Fruit fly (Drosophila melanogaster) whole organism, adult: Measurements from ENCODE around the gene pst.

Experiments
- CG11617 ChIP-seq: fragments of 200-800 bp; sonication (Bioruptor generic); optimal IDR thresholded peaks from 2 replicates; lab custom pipeline; 2017; ENCODE audit warnings: mild to moderate bottlenecking, missing biosample characterization, missing genetic modification reagents, missing genetic modification characterization
- CG12768 ChIP-seq: fragments of 200-800 bp; sonication (Bioruptor generic); optimal IDR thresholded peaks from 2 replicates; lab custom pipeline; 2017; ENCODE audit warnings: missing biosample characterization, missing genetic modification characterization, mild to moderate bottlenecking, moderate library complexity, missing genetic modification reagents
- CG14711 ChIP-seq: fragments of 200-800 bp; sonication (Bioruptor generic); optimal IDR thresholded peaks from 2 replicates; lab custom pipeline; 2018; ENCODE audit warnings: missing biosample characterization, mild to moderate bottlenecking, missing genetic modification characterization, moderate library complexity
- CG1620 ChIP-seq: fragments of 200-800 bp; sonication (Bioruptor generic); optimal IDR thresholded peaks from 2 replicates; lab custom pipeline; 2016; ENCODE audit warnings: missing biosample characterization, missing genetic modification characterization
- CG33017 ChIP-seq: fragments of 200-800 bp; sonication (Bioruptor generic); optimal IDR thresholded peaks from 2 replicates; lab custom pipeline; 2018; ENCODE audit warnings: missing biosample characterization, mild to moderate bottlenecking, missing genetic modification characterization, moderate library complexity
- CG5204 ChIP-seq: fragments of 200-800 bp; sonication (Bioruptor generic); optimal IDR thresholded peaks from 2 replicates; lab custom pipeline; 2016; ENCODE audit warnings: missing biosample characterization, missing genetic modification characterization
- CG7045 ChIP-seq: fragments of 200-800 bp; sonication (Bioruptor generic); optimal IDR thresholded peaks from 2 replicates; lab custom pipeline; 2017; ENCODE audit warnings: missing biosample characterization, mild to moderate bottlenecking, missing genetic modification characterization
- CG7101 ChIP-seq: fragments of 200-800 bp; sonication (Bioruptor generic); optimal IDR thresholded peaks from 2 replicates; lab custom pipeline; 2018; ENCODE audit warnings: missing biosample characterization, mild to moderate bottlenecking, missing genetic modification characterization, moderate library complexity
- Clk ChIP-seq: fragments of 200-800 bp; sonication (Bioruptor generic); optimal IDR thresholded peaks from 2 replicates; lab custom pipeline; 2017; ENCODE audit warnings: missing biosample characterization, missing genetic modification characterization
- Crg-1 ChIP-seq: fragments of 200-800 bp; sonication (Bioruptor generic); optimal IDR thresholded peaks from 2 replicates; lab custom pipeline; 2016; ENCODE audit warnings: missing biosample characterization, missing genetic modification characterization
- Hr96 ChIP-seq: fragments of 200-800 bp; sonication (Bioruptor generic); optimal IDR thresholded peaks from 2 replicates; lab custom pipeline; 2016; ENCODE audit warnings: missing biosample characterization, missing genetic modification characterization
- Mnt ChIP-seq: fragments of 200-800 bp; sonication (Bioruptor generic); optimal IDR thresholded peaks from 2 replicates; lab custom pipeline; 2016; ENCODE audit warnings: missing biosample characterization, mild to moderate bottlenecking, missing genetic modification characterization
- bab1 ChIP-seq: fragments of 200-800 bp; sonication (Bioruptor generic); optimal IDR thresholded peaks from 3 replicates; lab custom pipeline; 2019; ENCODE audit warnings: missing biosample characterization, mild to moderate bottlenecking, missing genetic modification characterization, moderate library complexity
- cic ChIP-seq: fragments of 200-800 bp; sonication (Bioruptor generic); optimal IDR thresholded peaks from 2 replicates; lab custom pipeline; 2017; ENCODE audit warnings: missing biosample characterization, mild to moderate bottlenecking, missing genetic modification characterization, moderate library complexity
- cnc ChIP-seq, 2 experiments: fragments of >200 bp; optimal IDR thresholded peaks; 2 replicates each; lab custom pipeline; 2017
- kay ChIP-seq: fragments of 200-800 bp; sonication (Bioruptor generic); peaks from one replicate; lab custom pipeline; 2016; ENCODE audit warnings: missing biosample characterization, missing genetic modification characterization, borderline replicate concordance
- ovo ChIP-seq: fragments of 200-800 bp; sonication (Bioruptor generic); optimal IDR thresholded peaks from 2 replicates; lab custom pipeline; 2016; ENCODE audit warnings: missing biosample characterization, missing genetic modification characterization
- pad ChIP-seq: fragments of 200-800 bp; sonication (Bioruptor generic); optimal IDR thresholded peaks from 3 replicates; lab custom pipeline; 2017; ENCODE audit warnings: missing biosample characterization, missing genetic modification characterization, mild to moderate bottlenecking, moderate library complexity, missing genetic modification reagents
- tj ChIP-seq: fragments of 200-800 bp; sonication (Bioruptor generic); optimal IDR thresholded peaks from 3 replicates; lab custom pipeline; 2017; ENCODE audit warnings: missing biosample characterization, mild to moderate bottlenecking, missing genetic modification characterization, moderate library complexity
- toe ChIP-seq: fragments of 200-800 bp; sonication (Bioruptor generic); optimal IDR thresholded peaks from 2 replicates; lab custom pipeline; 2016; ENCODE audit warnings: missing biosample characterization, missing genetic modification characterization

Gene pst

DNA sequence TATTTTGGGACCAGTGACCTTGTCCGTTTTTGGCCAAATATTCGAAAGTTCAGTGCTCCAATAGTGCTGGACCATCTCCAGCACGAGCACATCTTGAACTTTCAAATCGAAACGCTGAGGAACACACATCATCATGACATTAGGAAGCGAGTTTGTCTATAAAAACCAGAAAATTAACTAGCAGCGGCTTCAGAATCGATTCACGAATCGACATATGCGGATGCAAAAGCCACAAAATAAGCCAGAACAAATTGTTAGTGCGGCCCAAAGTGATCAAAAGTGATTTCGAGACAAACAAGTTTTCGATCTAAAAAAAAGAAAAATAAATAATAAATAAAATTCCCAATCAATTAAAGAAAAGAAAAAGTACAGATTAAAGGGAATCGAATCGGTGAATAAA is 30.4 kb upstream of the pst start, which contains the start of gene CG8563:
Gene CG8563 (plus strand): TSS at position 301 of the 400 bp plus-strand sequence.
- TF ChIP-seq CG14711 (tag; lab: Kevin White, UChicago) (no peak), CG1620 (no peak), kay (GFP tag; lab: Kevin White, UChicago) (no peak), CG5204 (no peak), CG7045 (GFP tag; lab: Kevin White, UChicago) (no peak), Crg-1 (no peak), bab1 (GFP tag; lab: Kevin White, UChicago) (no peak), tj (GFP tag; lab: Kevin White, UChicago) (no peak), CG33017 (tag; lab: Kevin White, UChicago) (no peak), CG7101 (no peak), Hr96 (no peak), CG11617 (no peak), toe (no peak), ovo (no peak)

- TF ChIP-seq toe (no peak), CG11617 (no peak), bab1 (GFP tag; lab: Kevin White, UChicago) (no peak), kay (GFP tag; lab: Kevin White, UChicago) (no peak), tj (GFP tag; lab: Kevin White, UChicago) (no peak), CG1620 (no peak), cic (GFP tag; lab: Kevin White, UChicago) (no peak), CG33017 (tag; lab: Kevin White, UChicago) (no peak), CG7045 (GFP tag; lab: Kevin White, UChicago) (no peak)
These were observed 29.9 kb upstream of the pst start for dm6 chr3L:7390004-7390403.

- TF ChIP-seq CG12768 (GFP tag; lab: Kevin White, UChicago) (no peak), cic (GFP tag; lab: Kevin White, UChicago) (no peak), CG5204 (no peak), Clk (GFP tag; lab: Kevin White, UChicago) (no peak), tj (GFP tag; lab: Kevin White, UChicago) (no peak), toe (no peak)
These were observed 27.8 kb upstream of the pst start, which contains the start of gene CG8564 for dm6 chr3L:7387814-7388213. Gene CG8564 (minus strand): TSS chr3L:7387914.

dm6 chr3L:7381359-7381976 is 21.4 kb upstream of the pst start, which contains the start of the genes SMSr and smid:
Gene SMSr (minus strand): TSS chr3L:7381474.
Gene smid (plus strand): TSS chr3L:7381614.
- TF ChIP-seq bab1 (GFP tag; lab: Kevin White, UChicago): peak; percentile 55
- TF ChIP-seq CG33017 (tag; lab: Kevin White, UChicago): peak; percentile 0
- peak; percentile 45 for TF ChIP-seq pad (GFP tag; lab: Kevin White, UChicago)
- TF ChIP-seq CG1620: peak; percentile 64
- TF ChIP-seq CG11617: peak; percentile 61
- no peak for TF ChIP-seq cnc (optimal IDR thresholded peaks at IDR 0.05; lab: Kevin White, UChicago)
- TF ChIP-seq CG14711 (tag; lab: Kevin White, UChicago): peak; percentile 9
- TF ChIP-seq Crg-1: peak; percentile 43
- TF ChIP-seq CG7045 (GFP tag; lab: Kevin White, UChicago): peak; percentile 23
- TF ChIP-seq Mnt (GFP tag; lab: Kevin White, UChicago): peak; percentile 67
- peak; percentile 51 for TF ChIP-seq CG5204
- peak; percentile 46 for TF ChIP-seq CG7101
- TF ChIP-seq cic (GFP tag; lab: Kevin White, UChicago): no peak
- no peak for TF ChIP-seq Clk (GFP tag; lab: Kevin White, UChicago)
- peak; percentile 66 for TF ChIP-seq Hr96
- peak; percentile 97 for TF ChIP-seq tj (GFP tag; lab: Kevin White, UChicago)
- TF ChIP-seq CG12768 (GFP tag; lab: Kevin White, UChicago): peak; percentile 19
- no peak for TF ChIP-seq toe
- TF ChIP-seq ovo: peak; percentile 53
- TF ChIP-seq kay (GFP tag; lab: Kevin White, UChicago): peak; percentile 91

DNA sequence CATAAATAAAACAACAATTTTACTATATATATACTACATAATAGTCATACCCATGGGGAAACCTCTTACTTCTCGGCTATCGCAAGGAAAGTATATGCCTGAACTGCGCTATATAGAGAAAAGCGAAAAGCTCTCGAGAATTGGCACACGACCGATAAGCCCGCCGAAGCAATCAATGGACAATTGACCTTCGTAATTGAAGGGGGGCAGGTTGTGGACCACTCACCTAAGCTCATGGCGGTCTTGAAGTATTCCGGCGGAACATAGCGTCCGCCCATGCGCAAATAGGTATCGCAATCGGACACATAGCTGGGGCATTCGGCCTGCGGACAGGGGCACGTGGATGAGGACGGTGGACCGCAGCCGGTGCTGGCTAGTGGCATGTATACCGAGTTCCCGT is 20.3 kb upstream of the pst start:
- no peak for TF ChIP-seq Mnt (GFP tag; lab: Kevin White, UChicago)
- TF ChIP-seq cic (GFP tag; lab: Kevin White, UChicago): peak; percentile 13
- TF ChIP-seq CG33017 (tag; lab: Kevin White, UChicago): no peak
- no peak for TF ChIP-seq pad (GFP tag; lab: Kevin White, UChicago)

dm6 chr3L:7376830-7377229 is 16.8 kb upstream of the pst start:
- no peak for TF ChIP-seq Crg-1
- no peak for TF ChIP-seq Hr96
- TF ChIP-seq CG14711 (tag; lab: Kevin White, UChicago): no peak
- no peak for TF ChIP-seq tj (GFP tag; lab: Kevin White, UChicago)
- no peak for TF ChIP-seq toe
- TF ChIP-seq CG12768 (GFP tag; lab: Kevin White, UChicago): no peak
- TF ChIP-seq ovo: no peak
- no peak for TF ChIP-seq CG11617
- no peak for TF ChIP-seq Mnt (GFP tag; lab: Kevin White, UChicago)
- no peak for TF ChIP-seq cic (GFP tag; lab: Kevin White, UChicago)
- TF ChIP-seq pad (GFP tag; lab: Kevin White, UChicago): no peak
- no peak for TF ChIP-seq CG7045 (GFP tag; lab: Kevin White, UChicago)
- TF ChIP-seq CG7101: no peak
- no peak for TF ChIP-seq CG5204
- TF ChIP-seq cnc (optimal IDR thresholded peaks at IDR 0.05; lab: Kevin White, UChicago): no peak
- no peak for TF ChIP-seq kay (GFP tag; lab: Kevin White, UChicago)
- no peak for TF ChIP-seq Clk (GFP tag; lab: Kevin White, UChicago)
- TF ChIP-seq CG1620: no peak
